Fruit fly (Drosophila melanogaster): Measurements from ENCODE around the gene zfh1.

The zfh1 gene

dm6 chr3R:30741371-30741770, 24.4 kb upstream of the zfh1 start (continued):
- TF ChIP-seq Ssrp (tag; optimal IDR thresholded peaks at IDR 0.05) (no peak), CG6765 (GFP tag; optimal IDR thresholded peaks at IDR 0.05) (no peak), en (GFP tag; optimal IDR thresholded peaks at IDR 0.05) (no peak)

dm6 chr3R:30742580-30742979, 23.1 kb upstream of the zfh1 start, which contains the start of gene CG15543:
Gene CG15543 (plus strand): TSS chr3R:30742880.
- TF ChIP-seq Ptx1 (GFP tag; IDR thresholded peaks at IDR 0.05) (no peak), CG7372 (GFP tag; IDR thresholded peaks at IDR 0.05) (no peak), Oli (tag; optimal IDR thresholded peaks at IDR 0.05) (no peak), Fer2 (tag; optimal IDR thresholded peaks at IDR 0.05) (no peak), odd (GFP tag; optimal IDR thresholded peaks at IDR 0.05) (no peak), Rfx (GFP tag; IDR thresholded peaks at IDR 0.05) (no peak), nerfin-1 (tag; optimal IDR thresholded peaks at IDR 0.05) (no peak), CG10654 (GFP tag; optimal IDR thresholded peaks at IDR 0.05) (no peak), YL-1 (GFP tag; optimal IDR thresholded peaks at IDR 0.05) (no peak)

DNA sequence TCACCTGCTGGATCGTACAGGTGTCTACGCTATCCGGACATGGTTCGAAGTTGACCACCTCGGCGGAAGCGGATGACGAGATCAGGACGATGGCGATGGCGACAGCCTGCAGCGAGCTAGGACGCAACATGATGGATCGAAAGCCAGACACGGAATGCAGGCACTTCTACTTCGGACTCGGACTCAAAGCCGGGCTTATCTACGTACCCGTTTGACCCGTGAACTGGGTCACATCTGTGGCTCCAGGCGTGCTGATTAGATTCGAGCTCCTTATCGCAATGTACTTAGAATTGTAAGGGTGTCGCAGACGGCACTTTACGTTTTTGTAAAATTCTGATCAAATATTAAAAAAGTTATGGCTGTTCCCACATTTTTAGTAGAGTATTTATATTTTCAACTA, 20.6 kb upstream of the zfh1 start, which contains the start of gene Npc2g:
Npc2g (minus strand) TSS at position 160 of the 400 bp plus-strand sequence.
- TF ChIP-seq sug (tag; optimal IDR thresholded peaks at IDR 0.05) (peak; percentile 9), D19A (tag; optimal IDR thresholded peaks at IDR 0.05) (peak; percentile 79), Med (GFP tag) (peak; percentile 8), CG11247 (GFP tag; IDR thresholded peaks at IDR 0.05) (no peak), row (GFP tag; IDR thresholded peaks at IDR 0.05) (peak; percentile 28; the same call in 1 of the 3 replicates), CG34376 (GFP tag; optimal IDR thresholded peaks at IDR 0.05) (peak; percentile 2), lmd (GFP tag; IDR thresholded peaks at IDR 0.05) (no peak)

DNA sequence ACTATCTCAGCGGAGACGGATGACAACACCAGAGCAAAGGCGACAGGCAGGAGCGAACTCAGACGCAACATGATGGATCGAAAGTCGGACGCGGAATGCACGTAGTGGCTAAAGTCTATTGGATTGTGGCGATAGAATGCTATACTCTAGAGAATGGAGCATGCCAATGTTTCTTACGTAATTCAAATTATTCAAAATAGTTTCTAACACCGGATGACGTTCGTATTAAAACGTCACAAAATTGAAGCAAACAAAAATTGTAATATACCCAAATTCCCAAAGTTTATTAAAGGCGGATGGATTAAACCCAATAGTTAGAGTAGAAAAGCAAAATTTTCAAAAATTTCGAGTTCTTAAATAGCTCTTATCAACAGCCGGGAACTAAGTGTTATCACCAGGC, 19.5 kb upstream of the zfh1 start, which contains the start of gene Npc2h:
Npc2h (minus strand) TSS at position 101 of the 400 bp plus-strand sequence.
- TF ChIP-seq Pdp1 (GFP tag; optimal IDR thresholded peaks at IDR 0.05) (peak in 1 of 2 experiments; percentile 55), Lim3 (GFP tag; IDR thresholded peaks at IDR 0.05) (no peak), stwl (tag; optimal IDR thresholded peaks at IDR 0.05) (no peak), ems (GFP tag; optimal IDR thresholded peaks at IDR 0.05) (no peak)

- no peak for TF ChIP-seq CG8281 (tag; optimal IDR thresholded peaks at IDR 0.05)
- no peak for TF ChIP-seq lmd (GFP tag; IDR thresholded peaks at IDR 0.05)
- TF ChIP-seq CG3726 (GFP tag; IDR thresholded peaks at IDR 0.05) = no peak
- TF ChIP-seq Mrtf (GFP tag; IDR thresholded peaks at IDR 0.05) = 0 out of 3 replicates have a peak, but pooled peaks have one; percentile 22
- TF ChIP-seq CG9215 (GFP tag; IDR thresholded peaks at IDR 0.05) = no peak
- 0 out of 2 replicates have a peak, but pooled peaks have one; percentile 13 for TF ChIP-seq Gsc (GFP tag; IDR thresholded peaks at IDR 0.05)
- TF ChIP-seq ato (GFP tag; IDR thresholded peaks at IDR 0.05; ENCODE audit: partially characterized antibody) = no peak
- TF ChIP-seq repo (GFP tag; optimal IDR thresholded peaks at IDR 0.05) = no peak
- TF ChIP-seq NFAT (GFP tag; IDR thresholded peaks at IDR 0.05) = no peak
- TF ChIP-seq CG1024 (GFP tag; IDR thresholded peaks at IDR 0.05) = 0 out of 2 replicates have a peak, but pooled peaks have one; percentile 13
- no peak for TF ChIP-seq wek (GFP tag; optimal IDR thresholded peaks at IDR 0.05)
- TF ChIP-seq dmrt11E (tag; optimal IDR thresholded peaks at IDR 0.05) = peak; percentile 36
- peak; percentile 5 for TF ChIP-seq CG4424 (GFP tag; optimal IDR thresholded peaks at IDR 0.05)
- no peak for TF ChIP-seq CG13296 (GFP tag; optimal IDR thresholded peaks at IDR 0.05)
- no peak for TF ChIP-seq CG10321 (GFP tag; IDR thresholded peaks at IDR 0.05)
- TF ChIP-seq CG1602 (GFP tag; optimal IDR thresholded peaks at IDR 0.05) = no peak
- no peak for TF ChIP-seq CG6654 (GFP tag; optimal IDR thresholded peaks at IDR 0.05)
- peak; percentile 79 for TF ChIP-seq Ets65A (GFP tag)
- peak; percentile 46; the same call in 1 of the 2 replicates for TF ChIP-seq CG8765 (GFP tag; IDR thresholded peaks at IDR 0.05)
- peak; percentile 6 for TF ChIP-seq CG17829 (tag; optimal IDR thresholded peaks at IDR 0.05)
- no peak for TF ChIP-seq Aef1 (GFP tag; IDR thresholded peaks at IDR 0.05)
- no peak for TF ChIP-seq CG4730 (GFP tag; IDR thresholded peaks at IDR 0.05)
- peak; percentile 10 for TF ChIP-seq CG9727 (GFP tag; optimal IDR thresholded peaks at IDR 0.05)
- TF ChIP-seq btn (GFP tag; optimal IDR thresholded peaks at IDR 0.05) = no peak
Measured at dm6 chr3R:30747039-30747438, 18.7 kb upstream of the zfh1 start.
